Worm (Caenorhabditis elegans) whole organism, L1 larva: Measurements from ENCODE around the gene taf-9.

Experiments used
- ama-1 ChIP-seq: fragments of 150-350 bp; optimal IDR thresholded peaks from 2 replicates; lab custom pipeline; 2014
- blmp-1 ChIP-seq: fragments of 150-350 bp; optimal IDR thresholded peaks from 2 replicates; lab custom pipeline; 2014; ENCODE audit warnings: missing biosample characterization, missing genetic modification characterization
- efl-3 ChIP-seq: fragments of 200-800 bp; sonication (Bioruptor generic); optimal IDR thresholded peaks from 2 replicates; lab custom pipeline; 2018; ENCODE audit warnings: mild to moderate bottlenecking, missing genetic modification characterization, missing compliant biosample characterization
- elt-2 ChIP-seq: sonication (generic microtip); optimal IDR thresholded peaks from 2 replicates; lab custom pipeline; 2016; ENCODE audit warnings: missing genetic modification characterization, mild to moderate bottlenecking, inconsistent platforms, missing compliant biosample characterization, missing genetic modification reagents
- fos-1 ChIP-seq: fragments of 150-350 bp; optimal IDR thresholded peaks from 2 replicates; lab custom pipeline; 2014; ENCODE audit warnings: missing biosample characterization, missing genetic modification characterization
- nhr-71 ChIP-seq: sonication (generic microtip); optimal IDR thresholded peaks from 2 replicates; lab custom pipeline; 2016; ENCODE audit warnings: mild to moderate bottlenecking, missing genetic modification characterization, moderate library complexity, missing compliant biosample characterization
- nhr-77 ChIP-seq: fragments of 150-350 bp; optimal IDR thresholded peaks from 2 replicates; lab custom pipeline; 2014; ENCODE audit warnings: missing biosample characterization, missing genetic modification characterization
- pax-3 ChIP-seq: fragments of 200-800 bp; sonication (Bioruptor generic); optimal IDR thresholded peaks from 2 replicates; lab custom pipeline; 2018; ENCODE audit warnings: mild to moderate bottlenecking, missing genetic modification characterization, moderate library complexity, missing compliant biosample characterization

- TF ChIP-seq elt-2 (tag; lab: Kevin White, UChicago): no peak
- no peak for TF ChIP-seq pax-3 (tag; lab: Kevin White, UChicago)
- TF ChIP-seq blmp-1: no peak
- TF ChIP-seq nhr-77 (tag; lab: Kevin White, UChicago): no peak
- no peak for TF ChIP-seq ama-1 (lab: Kevin White, UChicago)
- no peak for TF ChIP-seq nhr-71
- no peak for TF ChIP-seq efl-3
- TF ChIP-seq fos-1 (tag; lab: Kevin White, UChicago): no peak
Measured at ce11 chrIII:13621717-13622116, 2.4 kb upstream of the taf-9 start.
